Worm (Caenorhabditis elegans): Measurements from ENCODE around the gene alp-1.

DNA sequence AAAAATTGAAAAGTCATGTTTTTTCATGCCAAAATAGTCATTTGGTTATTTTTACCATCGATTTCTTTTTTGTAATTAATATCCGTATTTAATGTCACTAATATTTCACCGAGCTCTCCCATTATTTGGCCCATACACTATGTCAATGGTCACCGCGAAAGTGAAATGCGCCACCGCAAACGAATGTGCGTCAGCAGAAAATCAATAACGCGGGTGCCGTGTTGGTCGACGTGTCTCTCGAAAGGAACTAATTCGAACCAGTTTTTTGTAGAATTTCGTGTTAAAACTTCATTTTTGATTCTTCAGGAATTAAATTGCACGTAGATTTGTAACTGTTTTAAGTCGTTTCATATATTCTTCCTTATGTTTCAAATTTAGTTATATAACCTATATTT, 25.7 kb upstream of the alp-1 start:
- TF ChIP-seq elt-3 (tag; optimal IDR thresholded peaks at IDR 0.05) (no peak), snpc-4 (tag; optimal IDR thresholded peaks at IDR 0.05) (no peak), mep-1 (tag; optimal IDR thresholded peaks at IDR 0.05) (no peak), unc-62 (GFP tag; optimal IDR thresholded peaks at IDR 0.05) (no peak), cnd-1 (tag; optimal IDR thresholded peaks at IDR 0.05) (no peak), ztf-11 (tag; optimal IDR thresholded peaks at IDR 0.05) (no peak), nhr-12 (tag; optimal IDR thresholded peaks at IDR 0.05) (no peak), elt-1 (tag; optimal IDR thresholded peaks at IDR 0.05; ENCODE audit: borderline replicate concordance, insufficient read depth) (no peak), lsy-2 (tag; optimal IDR thresholded peaks at IDR 0.05) (no peak), ceh-43 (GFP tag; optimal IDR thresholded peaks at IDR 0.05) (no peak), lin-13 (tag; optimal IDR thresholded peaks at IDR 0.05) (no peak), drap-1 (GFP tag; optimal IDR thresholded peaks at IDR 0.05) (no peak), bed-3 (GFP tag; optimal IDR thresholded peaks at IDR 0.05) (no peak), blmp-1 (tag; optimal IDR thresholded peaks at IDR 0.05) (no peak)
